ENCODE assay signal across 1 fruit fly cellular context in genomic region chrX:12225325-12225972, dm6.
A peak's percentile ranks its signal among the peaks of the same experiment; 100 is the strongest.
TF ChIP-seq lines count a peak whose summit lies in the region.

No protein-coding gene starts in this region.

TF ChIP-seq in whole organism, embryonic, 481 proteins besides CTCF, POLR2A, EP300 and RAD21 (continued from another document):
- TF ChIP-seq lbe (GFP tag; optimal IDR thresholded peaks at IDR 0.05; lab: Kevin White, UChicago): no peak
- 0 out of 3 replicates have a peak, but pooled peaks have one; percentile 45 for TF ChIP-seq z (GFP tag; IDR thresholded peaks at IDR 0.05; lab: Robert Waterston, UW)
- TF ChIP-seq CoRest (tag; optimal IDR thresholded peaks at IDR 0.05; lab: Kevin White, UChicago): peak; percentile 78
- no peak for TF ChIP-seq Poxn (GFP tag; IDR thresholded peaks at IDR 0.05; lab: Robert Waterston, UW)
- TF ChIP-seq lov (optimal IDR thresholded peaks at IDR 0.05; lab: Kevin White, UChicago): no peak
- no peak for TF ChIP-seq lov (GFP tag; IDR thresholded peaks at IDR 0.05; lab: Robert Waterston, UW)
- TF ChIP-seq CG4360 (GFP tag; IDR thresholded peaks at IDR 0.05; lab: Robert Waterston, UW): no peak
- no peak for TF ChIP-seq Dip3 (GFP tag; optimal IDR thresholded peaks at IDR 0.05; lab: Kevin White, UChicago)
- TF ChIP-seq Jarid2 (GFP tag; optimal IDR thresholded peaks at IDR 0.05; lab: Kevin White, UChicago): no peak
- no peak for TF ChIP-seq ase (GFP tag; IDR thresholded peaks at IDR 0.05; lab: Robert Waterston, UW)
- no peak for TF ChIP-seq dpn (GFP tag; optimal IDR thresholded peaks at IDR 0.05; lab: Kevin White, UChicago)
- no peak for TF ChIP-seq fd3F (GFP tag; optimal IDR thresholded peaks at IDR 0.05; lab: Kevin White, UChicago)
- TF ChIP-seq hbn (GFP tag; IDR thresholded peaks at IDR 0.05; lab: Robert Waterston, UW; ENCODE audit: partially characterized antibody): no peak
- TF ChIP-seq E2f1 (GFP tag; IDR thresholded peaks at IDR 0.05; lab: Robert Waterston, UW): no peak
- peak; percentile 79 for TF ChIP-seq Sox100B (GFP tag; optimal IDR thresholded peaks at IDR 0.05; lab: Kevin White, UChicago)
- peak; percentile 44 for TF ChIP-seq Nf-YB (GFP tag; optimal IDR thresholded peaks at IDR 0.05; lab: Kevin White, UChicago)
- TF ChIP-seq Six4 (GFP tag; optimal IDR thresholded peaks at IDR 0.05; lab: Kevin White, UChicago): peak; percentile 25
- TF ChIP-seq CG31441 (GFP tag; IDR thresholded peaks at IDR 0.05; lab: Robert Waterston, UW): peak; percentile 74
- no peak for TF ChIP-seq CG11456 (GFP tag; IDR thresholded peaks at IDR 0.05; lab: Robert Waterston, UW)
- TF ChIP-seq Myb (GFP tag; optimal IDR thresholded peaks at IDR 0.05; lab: Kevin White, UChicago): no peak
- no peak for TF ChIP-seq Taf1 (GFP tag; IDR thresholded peaks at IDR 0.05; lab: Robert Waterston, UW)
- TF ChIP-seq Sry-δ (GFP tag; optimal IDR thresholded peaks at IDR 0.05; lab: Kevin White, UChicago): no peak
- TF ChIP-seq CG2712 (tag; optimal IDR thresholded peaks at IDR 0.05; lab: Kevin White, UChicago): peak; percentile 83
- no peak for TF ChIP-seq ERR (GFP tag; optimal IDR thresholded peaks at IDR 0.05; lab: Kevin White, UChicago)
- TF ChIP-seq CG13894 (tag; optimal IDR thresholded peaks at IDR 0.05; lab: Kevin White, UChicago): no peak
- TF ChIP-seq Fer3 (tag; optimal IDR thresholded peaks at IDR 0.05; lab: Kevin White, UChicago): peak; percentile 24
- no peak for TF ChIP-seq CG3838 (GFP tag; optimal IDR thresholded peaks at IDR 0.05; lab: Kevin White, UChicago)
- TF ChIP-seq Hr51 (GFP tag; optimal IDR thresholded peaks at IDR 0.05; lab: Kevin White, UChicago): peak in 1 of 2 experiments; percentile 59
- no peak for TF ChIP-seq ems (GFP tag; optimal IDR thresholded peaks at IDR 0.05; lab: Kevin White, UChicago)
- TF ChIP-seq Med (GFP tag; lab: Kevin White, UChicago): peak; percentile 35
- no peak for TF ChIP-seq CG17912 (GFP tag; optimal IDR thresholded peaks at IDR 0.05; lab: Kevin White, UChicago)
- TF ChIP-seq slou (GFP tag; optimal IDR thresholded peaks at IDR 0.05; lab: Kevin White, UChicago): no peak
- TF ChIP-seq CG9215 (GFP tag; IDR thresholded peaks at IDR 0.05; lab: Robert Waterston, UW): no peak
- peak; percentile 25; the same call in 1 of the 2 replicates for TF ChIP-seq wor (GFP tag; IDR thresholded peaks at IDR 0.05; lab: Robert Waterston, UW)
- TF ChIP-seq hb (GFP tag; IDR thresholded peaks at IDR 0.05; lab: Robert Waterston, UW; ENCODE audit: partially characterized antibody): no peak
- no peak for TF ChIP-seq Hey (tag; optimal IDR thresholded peaks at IDR 0.05; lab: Kevin White, UChicago)
- TF ChIP-seq CG4424 (GFP tag; optimal IDR thresholded peaks at IDR 0.05; lab: Kevin White, UChicago): peak; percentile 28
- TF ChIP-seq D19B (GFP tag; optimal IDR thresholded peaks at IDR 0.05; lab: Kevin White, UChicago): no peak
- TF ChIP-seq CG1792 (GFP tag; optimal IDR thresholded peaks at IDR 0.05; lab: Kevin White, UChicago): no peak
- TF ChIP-seq CG9797 (GFP tag; optimal IDR thresholded peaks at IDR 0.05; lab: Kevin White, UChicago): no peak
- peak; percentile 46 for TF ChIP-seq Asciz (GFP tag; optimal IDR thresholded peaks at IDR 0.05; lab: Kevin White, UChicago)
- no peak for TF ChIP-seq so (GFP tag; IDR thresholded peaks at IDR 0.05; lab: Robert Waterston, UW)
- TF ChIP-seq Fer2 (tag; optimal IDR thresholded peaks at IDR 0.05; lab: Kevin White, UChicago): no peak
- TF ChIP-seq grau (tag; optimal IDR thresholded peaks at IDR 0.05; lab: Kevin White, UChicago): peak; percentile 63
- TF ChIP-seq zen (tag; optimal IDR thresholded peaks at IDR 0.05; lab: Kevin White, UChicago): no peak
- no peak for TF ChIP-seq CG11560 (tag; IDR thresholded peaks at IDR 0.05; lab: Robert Waterston, UW)
- TF ChIP-seq HmgD (GFP tag; optimal IDR thresholded peaks at IDR 0.05; lab: Kevin White, UChicago): no peak
- TF ChIP-seq Chrac-16 (GFP tag; optimal IDR thresholded peaks at IDR 0.05; lab: Kevin White, UChicago): no peak
- TF ChIP-seq sr (GFP tag; IDR thresholded peaks at IDR 0.05; lab: Robert Waterston, UW): peak; percentile 86
- TF ChIP-seq GATAe (GFP tag; conservative IDR thresholded peaks at IDR 0.05; lab: Robert Waterston, UW): no peak
- TF ChIP-seq chif (GFP tag; optimal IDR thresholded peaks at IDR 0.05; lab: Kevin White, UChicago): no peak
- no peak for TF ChIP-seq CG13287 (GFP tag; IDR thresholded peaks at IDR 0.05; lab: Robert Waterston, UW; ENCODE audit: partially characterized antibody)
- TF ChIP-seq bcd (GFP tag; optimal IDR thresholded peaks at IDR 0.05; lab: Kevin White, UChicago): peak; percentile 31
- TF ChIP-seq Atf3 (GFP tag; optimal IDR thresholded peaks at IDR 0.05; lab: Kevin White, UChicago): no peak
- peak; percentile 16 for TF ChIP-seq abd-A (tag; optimal IDR thresholded peaks at IDR 0.05; lab: Kevin White, UChicago)
- TF ChIP-seq CG7963 (GFP tag; IDR thresholded peaks at IDR 0.05; lab: Robert Waterston, UW; ENCODE audit: partially characterized antibody): no peak
- no peak for TF ChIP-seq jumu (GFP tag; optimal IDR thresholded peaks at IDR 0.05; lab: Kevin White, UChicago)
- TF ChIP-seq CG8924 (tag; optimal IDR thresholded peaks at IDR 0.05; lab: Kevin White, UChicago): peak; percentile 62
- no peak for TF ChIP-seq Optix (GFP tag; IDR thresholded peaks at IDR 0.05; lab: Robert Waterston, UW)
- no peak for TF ChIP-seq NK7.1 (GFP tag; optimal IDR thresholded peaks at IDR 0.05; lab: Kevin White, UChicago)
- no peak for TF ChIP-seq CG14441 (GFP tag; IDR thresholded peaks at IDR 0.05; lab: Robert Waterston, UW)
- TF ChIP-seq CG6272 (GFP tag; IDR thresholded peaks at IDR 0.05; lab: Robert Waterston, UW): no peak
- no peak for TF ChIP-seq CG14667 (GFP tag; IDR thresholded peaks at IDR 0.05; lab: Robert Waterston, UW)
- no peak for TF ChIP-seq CG16813 (GFP tag; IDR thresholded peaks at IDR 0.05; lab: Robert Waterston, UW; ENCODE audit: partially characterized antibody)
- TF ChIP-seq CG2875 (GFP tag; optimal IDR thresholded peaks at IDR 0.05; lab: Kevin White, UChicago): peak; percentile 49
- peak; percentile 59 for TF ChIP-seq CG33557 (GFP tag; optimal IDR thresholded peaks at IDR 0.05; lab: Kevin White, UChicago)
- TF ChIP-seq br (optimal IDR thresholded peaks at IDR 0.05; lab: Kevin White, UChicago): no peak
- TF ChIP-seq hth (optimal IDR thresholded peaks at IDR 0.05; lab: Kevin White, UChicago): no peak
- TF ChIP-seq CG11093 (GFP tag; IDR thresholded peaks at IDR 0.05; lab: Robert Waterston, UW): no peak
- no peak for TF ChIP-seq CG13123 (GFP tag; optimal IDR thresholded peaks at IDR 0.05; lab: Kevin White, UChicago)
- TF ChIP-seq psq (GFP tag; optimal IDR thresholded peaks at IDR 0.05; lab: Kevin White, UChicago): no peak
- no peak for TF ChIP-seq Side (GFP tag; optimal IDR thresholded peaks at IDR 0.05; lab: Kevin White, UChicago)
- TF ChIP-seq zf30C (GFP tag; optimal IDR thresholded peaks at IDR 0.05; lab: Kevin White, UChicago): no peak
- no peak for TF ChIP-seq E2f2 (GFP tag; IDR thresholded peaks at IDR 0.05; lab: Robert Waterston, UW)
- TF ChIP-seq C15 (GFP tag; IDR thresholded peaks at IDR 0.05; lab: Robert Waterston, UW): no peak
- no peak for TF ChIP-seq pho (GFP tag; optimal IDR thresholded peaks at IDR 0.05; lab: Kevin White, UChicago)
- TF ChIP-seq pzg (GFP tag; optimal IDR thresholded peaks at IDR 0.05; lab: Kevin White, UChicago): no peak
- no peak for TF ChIP-seq zfh2 (GFP tag; optimal IDR thresholded peaks at IDR 0.05; lab: Kevin White, UChicago)
- no peak for TF ChIP-seq Ets97D (GFP tag; optimal IDR thresholded peaks at IDR 0.05; lab: Kevin White, UChicago)
- no peak for TF ChIP-seq Kr (GFP tag; optimal IDR thresholded peaks at IDR 0.05; lab: Kevin White, UChicago)
- peak; percentile 7 for TF ChIP-seq CG5180 (GFP tag; optimal IDR thresholded peaks at IDR 0.05; lab: Kevin White, UChicago)
- TF ChIP-seq sug (tag; optimal IDR thresholded peaks at IDR 0.05; lab: Kevin White, UChicago): no peak
- TF ChIP-seq CG9876 (GFP tag; optimal IDR thresholded peaks at IDR 0.05; lab: Kevin White, UChicago): no peak
- peak; percentile 71 for TF ChIP-seq fd96Cb (tag; optimal IDR thresholded peaks at IDR 0.05; lab: Kevin White, UChicago)
- TF ChIP-seq nom (GFP tag; optimal IDR thresholded peaks at IDR 0.05; lab: Kevin White, UChicago): no peak
